Fruit fly (Drosophila melanogaster) S2 (cell line): ENCODE measurements around the gene ohgt.

ENCODE experiments used
- CG8478 ChIP-seq: fragments of >200 bp; optimal IDR thresholded peaks from 2 replicates; lab custom pipeline; 2018
- CTCF ChIP-seq, 2 experiments: fragments of >200 bp; optimal IDR thresholded peaks; 2 replicates each; lab custom pipeline; 2018

DNA sequence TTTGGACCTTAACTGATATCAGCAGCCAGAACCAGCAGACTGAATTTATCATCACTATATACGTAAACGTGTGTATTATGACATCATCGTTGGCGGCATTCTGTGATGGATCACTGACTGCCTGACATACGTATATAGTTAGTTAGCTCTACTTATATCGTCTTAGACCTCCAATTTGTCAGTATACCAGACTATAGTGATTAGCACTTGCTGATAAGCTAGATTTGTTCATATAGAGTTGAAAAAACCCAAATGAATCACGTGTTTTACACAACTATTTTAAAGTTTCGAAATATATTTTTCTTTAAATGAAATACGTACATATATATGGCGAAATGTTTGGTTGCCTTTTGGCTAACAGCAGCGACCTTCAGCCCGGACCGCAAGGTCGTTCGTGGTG is 46.8 kb downstream of the ohgt start:
- no peak for TF ChIP-seq CG8478 (lab: Kevin White, UChicago)
- no peak for TF ChIP-seq CTCF (optimal IDR thresholded peaks at IDR 0.05; lab: Kevin White, UChicago)
